Worm (Caenorhabditis elegans) whole organism, early embryonic: ENCODE measurements around the gene eng-1.

ENCODE experiments used
- aly-1 ChIP-seq: sonication (generic microtip); optimal IDR thresholded peaks from 2 replicates; lab custom pipeline; 2016; ENCODE audit warnings: missing genetic modification characterization, missing compliant biosample characterization
- ceh-13 ChIP-seq: fragments of 200-800 bp; sonication (Bioruptor generic); optimal IDR thresholded peaks from 2 replicates; lab custom pipeline; 2018; ENCODE audit warnings: mild to moderate bottlenecking, missing genetic modification characterization, missing compliant biosample characterization

DNA sequence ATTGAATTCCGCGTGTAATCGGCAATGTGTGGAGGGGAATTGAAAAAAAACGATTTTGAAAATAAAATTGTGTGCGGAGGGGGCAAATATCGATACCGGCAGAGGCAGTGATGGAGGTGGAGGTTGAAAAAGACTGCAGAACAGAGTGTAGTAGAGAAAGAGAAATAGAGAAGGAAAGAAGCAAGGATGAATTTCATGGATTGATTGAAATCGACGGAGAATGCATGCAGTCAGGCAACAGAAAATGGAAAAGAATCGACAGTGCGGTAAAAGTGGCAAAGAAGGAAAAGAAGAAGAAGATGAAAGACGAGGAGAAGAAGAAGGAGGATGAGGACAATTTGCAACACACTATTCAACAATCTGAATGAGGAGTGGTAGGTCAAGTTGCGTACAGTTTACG lies 31.5 kb downstream of the eng-1 start, which contains the start of gene W04D12.1:
- no peak for TF ChIP-seq aly-1 (tag; lab: Kevin White, UChicago)
- TF ChIP-seq ceh-13 (GFP tag; lab: Kevin White, UChicago) = no peak
